Fruit fly (Drosophila melanogaster) whole organism, embryonic: ENCODE results near the gene Neto.

Experiments
- Awh ChIP-seq: fragments of 200-800 bp; sonication (Bioruptor generic); IDR thresholded peaks from 2 replicates; pipeline ENCODE4, ENCODE4 v1.3.6; 2022; ENCODE audit warnings: missing biosample characterization, missing genetic modification characterization
- B-H1 ChIP-seq: fragments of 200-800 bp; sonication (Bioruptor generic); IDR thresholded peaks from 3 replicates; pipeline ENCODE4 v1.3.6; 2022; ENCODE audit warnings: missing biosample characterization, missing genetic modification characterization
- Bgb ChIP-seq: fragments of 200-800 bp; sonication (Bioruptor generic); IDR thresholded peaks from 2 replicates; pipeline ENCODE4 v1.3.6; 2022; ENCODE audit warnings: missing biosample characterization, missing genetic modification characterization; ENCODE audit not compliant: partially characterized antibody
- CG11723 ChIP-seq: fragments of 200-800 bp; sonication (Bioruptor generic); optimal IDR thresholded peaks from 2 replicates; lab custom pipeline; 2017; ENCODE audit warnings: missing biosample characterization, mild to moderate bottlenecking, missing genetic modification characterization
- CG12769 ChIP-seq: fragments of 200-800 bp; sonication (Bioruptor generic); optimal IDR thresholded peaks from 2 replicates; lab custom pipeline; 2019; ENCODE audit warnings: missing biosample characterization, mild to moderate bottlenecking, missing genetic modification characterization, moderate library complexity
- CG14667 ChIP-seq: fragments of 200-800 bp; sonication (Bioruptor generic); IDR thresholded peaks from 2 replicates; pipeline ENCODE4 v1.3.6; 2022; ENCODE audit warnings: missing biosample characterization, missing genetic modification characterization
- CG14965 ChIP-seq: fragments of 200-800 bp; sonication (Bioruptor generic); optimal IDR thresholded peaks from 2 replicates; lab custom pipeline; 2016; ENCODE audit warnings: missing biosample characterization, missing genetic modification characterization, borderline replicate concordance
- CG15514 ChIP-seq: fragments of 200-800 bp; sonication (Bioruptor generic); optimal IDR thresholded peaks from 3 replicates; lab custom pipeline; 2017; ENCODE audit warnings: missing biosample characterization, missing genetic modification characterization, mild to moderate bottlenecking, moderate library complexity, missing genetic modification reagents
- CG1602 ChIP-seq: fragments of 200-800 bp; sonication (Bioruptor generic); optimal IDR thresholded peaks from 3 replicates; lab custom pipeline; 2016; ENCODE audit warnings: missing biosample characterization, missing genetic modification characterization
- CG16813 ChIP-seq: fragments of 200-800 bp; sonication (Bioruptor generic); IDR thresholded peaks from 3 replicates; pipeline ENCODE4 v1.3.6; 2022; ENCODE audit warnings: missing biosample characterization, missing genetic modification characterization; ENCODE audit not compliant: partially characterized antibody
- CG17186 ChIP-seq: fragments of 200-800 bp; sonication (Bioruptor generic); optimal IDR thresholded peaks from 3 replicates; lab custom pipeline; 2017; ENCODE audit warnings: missing biosample characterization, missing genetic modification reagents, missing genetic modification characterization
- CG17328 ChIP-seq: fragments of 200-800 bp; sonication (Bioruptor generic); IDR thresholded peaks from 2 replicates; pipeline ENCODE4 v1.3.6; 2022; ENCODE audit warnings: missing biosample characterization, missing genetic modification characterization
- CG17385 ChIP-seq: fragments of 200-800 bp; sonication (Bioruptor generic); optimal IDR thresholded peaks from 3 replicates; lab custom pipeline; 2018; ENCODE audit warnings: missing biosample characterization, mild to moderate bottlenecking, missing genetic modification characterization
- CG17568 ChIP-seq: fragments of 200-800 bp; sonication (Bioruptor generic); optimal IDR thresholded peaks from 2 replicates; lab custom pipeline; 2018; ENCODE audit warnings: missing biosample characterization, mild to moderate bottlenecking, missing genetic modification characterization, moderate library complexity
- CG17829 ChIP-seq: fragments of 200-800 bp; optimal IDR thresholded peaks from 2 replicates; lab custom pipeline; 2019; ENCODE audit warnings: missing biosample characterization, mild to moderate bottlenecking, missing genetic modification characterization, moderate library complexity
- CG18262 ChIP-seq: fragments of 200-800 bp; optimal IDR thresholded peaks from 3 replicates; lab custom pipeline; 2019; ENCODE audit warnings: missing biosample characterization, mild to moderate bottlenecking, missing genetic modification characterization, moderate library complexity
- CG18764 ChIP-seq: fragments of 200-800 bp; sonication (Bioruptor generic); optimal IDR thresholded peaks from 3 replicates; lab custom pipeline; 2016; ENCODE audit warnings: missing biosample characterization, missing genetic modification characterization
- CG32532 ChIP-seq: fragments of 200-800 bp; sonication (Bioruptor generic); IDR thresholded peaks from 2 replicates; pipeline ENCODE4 v1.3.6; 2022; ENCODE audit warnings: missing biosample characterization, missing genetic modification characterization
- CG34376 ChIP-seq: fragments of 200-800 bp; sonication (Bioruptor generic); optimal IDR thresholded peaks from 2 replicates; lab custom pipeline; 2018; ENCODE audit warnings: missing biosample characterization, mild to moderate bottlenecking, missing genetic modification characterization
- CG3838 ChIP-seq: fragments of 200-800 bp; sonication (Bioruptor generic); optimal IDR thresholded peaks from 3 replicates; lab custom pipeline; 2016; ENCODE audit warnings: missing biosample characterization, missing genetic modification characterization
- CG43689 ChIP-seq: fragments of 200-800 bp; sonication (Bioruptor generic); IDR thresholded peaks from 2 replicates; pipeline ENCODE4 v1.3.6; 2022; ENCODE audit warnings: missing biosample characterization, missing genetic modification characterization
- CG5245 ChIP-seq: fragments of 200-800 bp; sonication (Bioruptor generic); optimal IDR thresholded peaks from 3 replicates; lab custom pipeline; 2016; ENCODE audit warnings: missing biosample characterization, missing genetic modification characterization
- CG6175 ChIP-seq: fragments of 200-800 bp; sonication (Bioruptor generic); IDR thresholded peaks from 3 replicates; pipeline ENCODE4 v1.3.6; 2022; ENCODE audit warnings: missing biosample characterization, missing genetic modification characterization
- CG7556 ChIP-seq: fragments of 200-800 bp; sonication (Bioruptor generic); optimal IDR thresholded peaks from 2 replicates; lab custom pipeline; 2017; ENCODE audit warnings: missing biosample characterization, mild to moderate bottlenecking, missing genetic modification characterization
- CG7839 ChIP-seq: fragments of 200-800 bp; sonication (Bioruptor generic); optimal IDR thresholded peaks from 3 replicates; lab custom pipeline; 2018; ENCODE audit warnings: missing biosample characterization, mild to moderate bottlenecking, missing genetic modification characterization, moderate library complexity
- CG8290 ChIP-seq, 3 experiments: fragments of 200-800 bp; sonication (Bioruptor generic); optimal IDR thresholded peaks; 2 replicates each; lab custom pipeline; 2016 to 2019; ENCODE audit warnings: missing biosample characterization in 3 of 3, missing genetic modification characterization in 3 of 3, mild to moderate bottlenecking in 2 of 3, moderate library complexity in 1 of 3
- CTCF ChIP-seq: fragments of 200-800 bp; sonication (Bioruptor generic); optimal IDR thresholded peaks from 2 replicates; lab custom pipeline; 2017; ENCODE audit warnings: missing biosample characterization, mild to moderate bottlenecking, missing genetic modification characterization, moderate library complexity
- Doc3 ChIP-seq: fragments of 200-800 bp; sonication (Bioruptor generic); IDR thresholded peaks from 3 replicates; pipeline ENCODE4 v1.3.6; 2022; ENCODE audit warnings: missing biosample characterization, missing genetic modification characterization; ENCODE audit not compliant: partially characterized antibody
- H15 ChIP-seq: fragments of 200-800 bp; sonication (Bioruptor generic); IDR thresholded peaks from 3 replicates; pipeline ENCODE4 v1.3.6; 2022; ENCODE audit warnings: missing biosample characterization, missing genetic modification characterization
- HmgZ ChIP-seq: fragments of 200-800 bp; sonication (Bioruptor generic); optimal IDR thresholded peaks from 2 replicates; lab custom pipeline; 2018; ENCODE audit warnings: missing biosample characterization, mild to moderate bottlenecking, missing genetic modification characterization
- Hsf ChIP-seq: fragments of 200-800 bp; sonication (Bioruptor generic); optimal IDR thresholded peaks from 3 replicates; lab custom pipeline; 2016; ENCODE audit warnings: missing biosample characterization, missing genetic modification characterization
- MTF-1 ChIP-seq: fragments of 200-800 bp; sonication (Bioruptor generic); optimal IDR thresholded peaks from 2 replicates; lab custom pipeline; 2018; ENCODE audit warnings: missing biosample characterization, mild to moderate bottlenecking, missing genetic modification characterization, borderline replicate concordance
- Mes4 ChIP-seq: fragments of 200-800 bp; sonication (Bioruptor generic); optimal IDR thresholded peaks from 2 replicates; lab custom pipeline; 2016; ENCODE audit warnings: missing biosample characterization, missing genetic modification characterization
- Oaz ChIP-seq: fragments of 200-800 bp; sonication (Bioruptor generic); IDR thresholded peaks from 2 replicates; pipeline ENCODE4 v1.3.6; 2022; ENCODE audit warnings: missing biosample characterization, missing genetic modification characterization
- Ravus ChIP-seq: fragments of 200-800 bp; sonication (Bioruptor generic); IDR thresholded peaks from 2 replicates; pipeline ENCODE4 v1.3.6; 2022; ENCODE audit warnings: missing biosample characterization, missing genetic modification characterization
- Spps ChIP-seq: fragments of 200-800 bp; sonication (Bioruptor generic); optimal IDR thresholded peaks from 2 replicates; lab custom pipeline; 2018; ENCODE audit warnings: missing biosample characterization, mild to moderate bottlenecking, missing genetic modification characterization
- ato ChIP-seq: fragments of 200-800 bp; sonication (Bioruptor generic); IDR thresholded peaks from 2 replicates; pipeline ENCODE4 v1.3.6; 2022; ENCODE audit warnings: missing biosample characterization, missing genetic modification characterization; ENCODE audit not compliant: partially characterized antibody
- crp ChIP-seq, 2 experiments: fragments of 200-800 bp; sonication (Bioruptor generic); optimal IDR thresholded peaks; 2 replicates in 1 of 2; 3 replicates in 1 of 2; lab custom pipeline; 2017; ENCODE audit warnings: missing biosample characterization in 2 of 2, missing genetic modification characterization in 2 of 2, mild to moderate bottlenecking in 1 of 2, moderate library complexity in 1 of 2
- dati ChIP-seq: fragments of 200-800 bp; sonication (Bioruptor generic); IDR thresholded peaks from 2 replicates; pipeline ENCODE4 v1.3.6; 2022; ENCODE audit warnings: missing biosample characterization, missing genetic modification characterization
- dmrt11E ChIP-seq: fragments of 200-800 bp; sonication (Bioruptor generic); optimal IDR thresholded peaks from 3 replicates; lab custom pipeline; 2018; ENCODE audit warnings: missing biosample characterization, mild to moderate bottlenecking, missing genetic modification characterization, moderate library complexity
- eyg ChIP-seq: fragments of 200-800 bp; sonication (Bioruptor generic); optimal IDR thresholded peaks from 3 replicates; lab custom pipeline; 2016; ENCODE audit warnings: missing biosample characterization, missing genetic modification characterization
- lola ChIP-seq, 3 experiments: fragments of >200 bp in 2 of 3; fragments of 200-800 bp in 1 of 3; sonication (Bioruptor generic) in 1 of 3; optimal IDR thresholded peaks; 2 replicates each; lab custom pipeline; 2017 to 2019; ENCODE audit warnings: missing biosample characterization in 3 of 3, missing genetic modification characterization in 3 of 3, mild to moderate bottlenecking in 1 of 3, moderate library complexity in 1 of 3
- nerfin-2 ChIP-seq: fragments of 200-800 bp; sonication (Bioruptor generic); IDR thresholded peaks from 2 replicates; pipeline ENCODE4 v1.3.6; 2022; ENCODE audit warnings: missing biosample characterization, missing genetic modification characterization; ENCODE audit not compliant: partially characterized antibody
- pan ChIP-seq, 4 experiments: fragments of >200 bp in 3 of 4; fragments of 200-800 bp in 1 of 4; sonication (Bioruptor generic) in 1 of 4; optimal IDR thresholded peaks in 3 of 4; IDR thresholded peaks in 1 of 4; 2 replicates each; pipeline versions ENCODE4 v1.3.6 to Lab custom; 2017 to 2022; ENCODE audit warnings: missing biosample characterization in 2 of 4, missing genetic modification characterization in 2 of 4, mixed read lengths in 1 of 4
- pfk ChIP-seq: fragments of 200-800 bp; sonication (Bioruptor generic); optimal IDR thresholded peaks from 2 replicates; lab custom pipeline; 2018; ENCODE audit warnings: missing biosample characterization, mild to moderate bottlenecking, missing genetic modification characterization, moderate library complexity
- pho ChIP-seq: fragments of 200-800 bp; sonication (Bioruptor generic); optimal IDR thresholded peaks from 2 replicates; lab custom pipeline; 2016; ENCODE audit warnings: missing biosample characterization, missing genetic modification characterization
- sna ChIP-seq: fragments of 200-800 bp; sonication (Bioruptor generic); IDR thresholded peaks from 2 replicates; pipeline ENCODE4 v1.3.6; 2022; ENCODE audit warnings: missing biosample characterization, missing genetic modification characterization; ENCODE audit not compliant: partially characterized antibody
- stwl ChIP-seq: fragments of 200-800 bp; sonication (Bioruptor generic); optimal IDR thresholded peaks from 3 replicates; lab custom pipeline; 2018; ENCODE audit warnings: missing biosample characterization, mild to moderate bottlenecking, missing genetic modification characterization, moderate library complexity
- tna ChIP-seq: fragments of 200-800 bp; sonication (Bioruptor generic); IDR thresholded peaks from 2 replicates; pipeline ENCODE4 v1.3.6; 2022; ENCODE audit warnings: missing biosample characterization, missing genetic modification characterization; ENCODE audit not compliant: partially characterized antibody
- z ChIP-seq: fragments of 200-800 bp; sonication (Bioruptor generic); IDR thresholded peaks from 3 replicates; pipeline ENCODE4 v1.3.6; 2022; ENCODE audit warnings: missing biosample characterization, missing genetic modification characterization

The Neto gene

DNA sequence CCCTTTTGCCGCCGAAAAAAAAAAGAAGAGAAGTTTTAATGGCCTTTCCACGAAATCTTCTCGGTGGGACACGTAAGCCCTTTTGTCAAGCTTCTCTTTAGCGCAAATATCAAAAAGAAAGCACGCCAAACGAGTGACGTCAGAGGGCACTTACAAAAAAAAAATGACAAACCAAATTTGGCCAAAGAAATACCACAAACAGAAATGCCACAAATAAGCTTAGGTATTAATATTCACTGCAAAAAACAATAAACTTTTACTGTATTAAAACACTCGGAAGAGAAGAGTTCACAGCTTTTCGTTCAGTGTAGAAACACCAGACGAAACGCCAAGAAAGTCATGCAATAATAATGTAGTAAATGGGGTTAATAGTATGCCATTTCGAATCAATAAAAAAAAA lies 122.4 kb downstream of the Neto start (continued):
- TF ChIP-seq lola (GFP tag; optimal IDR thresholded peaks at IDR 0.05; lab: Kevin White, UChicago) (no peak), nerfin-2 (GFP tag; lab: Robert Waterston, UW) (no peak), dati (GFP tag; lab: Robert Waterston, UW) (no peak), eyg (GFP tag; lab: Kevin White, UChicago) (peak; percentile 10), CG34376 (GFP tag; lab: Kevin White, UChicago) (no peak), Spps (tag; lab: Kevin White, UChicago) (no peak), CG7839 (tag; lab: Kevin White, UChicago) (peak; percentile 43), dmrt11E (tag; lab: Kevin White, UChicago) (no peak), MTF-1 (GFP tag; lab: Kevin White, UChicago) (no peak), CG17328 (GFP tag; lab: Robert Waterston, UW) (peak; percentile 41; the same call in 1 of the 2 replicates), CG5245 (GFP tag; lab: Kevin White, UChicago) (no peak), CG3838 (GFP tag; lab: Kevin White, UChicago) (no peak), CG12769 (no peak), Bgb (no peak), CG32532 (peak; percentile 53; the same call in 1 of the 2 replicates), CG15514 (GFP tag; lab: Kevin White, UChicago) (no peak), CG7556 (GFP tag; lab: Kevin White, UChicago) (no peak), tna (no peak), CG14667 (GFP tag; lab: Robert Waterston, UW) (peak; percentile 25; the same call in 1 of the 2 replicates), crp (GFP tag; optimal IDR thresholded peaks at IDR 0.05; lab: Kevin White, UChicago) (no peak), B-H1 (GFP tag; lab: Robert Waterston, UW) (no peak), Ravus (GFP tag; lab: Robert Waterston, UW) (no peak), CG6175 (GFP tag; lab: Robert Waterston, UW) (no peak), HmgZ (no peak), stwl (tag; lab: Kevin White, UChicago) (no peak), CG8290 (GFP tag; optimal IDR thresholded peaks at IDR 0.05; lab: Kevin White, UChicago) (no peak), CG8290 (tag; optimal IDR thresholded peaks at IDR 0.05; lab: Kevin White, UChicago) (no peak), Mes4 (GFP tag; lab: Kevin White, UChicago) (no peak), CG17829 (no peak), CG17385 (GFP tag; lab: Kevin White, UChicago) (no peak), pho (GFP tag; lab: Kevin White, UChicago) (no peak), CG18764 (GFP tag; lab: Kevin White, UChicago) (no peak), Doc3 (GFP tag; lab: Robert Waterston, UW) (no peak), CG1602 (GFP tag; lab: Kevin White, UChicago) (no peak), pfk (GFP tag; lab: Kevin White, UChicago) (no peak), CG18262 (no peak), CG14965 (GFP tag; lab: Kevin White, UChicago) (no peak), pan (optimal IDR thresholded peaks at IDR 0.05; lab: Kevin White, UChicago) (no peak), pan (GFP tag; optimal IDR thresholded peaks at IDR 0.05 in 1 of 2, IDR thresholded peaks at IDR 0.05 in 1 of 2) (peak in 1 of 2 experiments; percentile 52), CTCF (no peak), z (no peak), CG17186 (no peak), CG43689 (GFP tag; lab: Robert Waterston, UW) (no peak), Hsf (GFP tag; lab: Kevin White, UChicago) (no peak), CG17568 (GFP tag; lab: Kevin White, UChicago) (no peak), CG11723 (GFP tag; lab: Kevin White, UChicago) (no peak), H15 (GFP tag; lab: Robert Waterston, UW) (no peak), Awh (GFP tag; lab: Robert Waterston, UW) (no peak), sna (no peak), CG16813 (no peak), Oaz (no peak), ato (GFP tag; lab: Robert Waterston, UW) (no peak)
